Fruit fly (Drosophila melanogaster): Measurements from ENCODE around the gene apolpp.

apolpp gene

DNA sequence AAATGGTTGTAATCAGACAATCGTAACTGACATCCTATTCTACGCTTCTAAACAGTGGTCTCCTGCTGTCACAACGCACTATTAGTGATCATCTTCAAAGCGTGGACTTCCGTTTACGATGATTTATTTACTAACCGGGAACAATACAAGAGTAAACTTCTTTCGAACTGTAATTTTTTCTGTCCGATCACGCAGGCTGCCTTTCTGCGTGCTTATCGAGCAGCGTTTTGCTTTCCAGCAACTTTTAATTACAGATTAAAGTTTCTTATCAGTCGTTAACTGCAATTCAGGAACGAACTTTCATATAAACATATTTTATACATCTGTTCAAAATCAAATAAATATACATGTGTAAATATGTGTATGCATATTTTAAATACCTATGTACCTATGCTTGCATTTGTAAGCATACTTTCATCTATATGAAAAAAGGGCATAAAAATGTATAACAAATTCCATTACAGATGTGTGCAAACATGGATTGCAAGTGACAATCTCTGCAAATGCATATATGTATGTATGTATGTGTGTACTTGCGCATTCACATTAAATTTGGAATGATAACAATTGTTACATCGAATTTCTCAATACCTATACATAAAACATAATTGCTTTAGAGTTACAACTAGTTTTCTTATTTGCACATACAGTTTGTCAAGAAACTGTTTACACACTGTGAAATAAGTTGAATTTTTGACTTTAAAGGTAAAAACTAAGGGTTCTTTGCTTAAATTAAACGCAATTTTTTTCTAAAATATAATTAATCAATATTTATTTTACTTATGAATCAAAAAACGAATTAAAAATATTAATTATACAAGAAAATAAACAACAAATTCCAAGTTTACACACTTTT, 2.4 kb downstream of the apolpp start:
- no peak for TF ChIP-seq CG17801 (GFP tag; optimal IDR thresholded peaks at IDR 0.05; ENCODE audit: partially characterized antibody)

DNA sequence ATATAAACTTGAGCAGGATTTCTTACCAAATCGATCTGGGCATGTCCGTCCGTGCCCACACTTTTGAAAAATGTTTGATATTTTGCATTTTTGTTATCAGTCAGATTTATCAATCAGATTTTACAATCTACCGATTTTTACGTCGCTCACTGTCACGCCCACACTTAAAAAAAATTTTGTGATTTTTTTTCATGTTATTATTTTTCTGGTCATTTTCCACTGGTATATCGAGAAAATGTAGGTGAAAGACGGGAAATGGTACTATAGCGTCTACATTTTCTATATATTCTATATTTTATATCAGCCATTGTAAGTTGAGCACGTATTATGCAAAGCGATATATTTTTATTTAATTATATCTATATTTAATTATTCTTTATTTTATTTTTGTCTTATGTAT, 3.5 kb downstream of the apolpp start:
- TF ChIP-seq CG17801 (GFP tag; optimal IDR thresholded peaks at IDR 0.05; ENCODE audit: partially characterized antibody) = no peak

- TF ChIP-seq CG17801 (GFP tag; optimal IDR thresholded peaks at IDR 0.05; ENCODE audit: partially characterized antibody) = no peak
Measured at dm6 chr4:1064652-1065218, 4.0 kb downstream of the apolpp start, which contains the start of gene Zyx. Gene Zyx (minus strand): TSS chr4:1065001.

dm6 chr4:1084326-1085062, 23.7 kb downstream of the apolpp start, which contains the start of gene Actbeta:
Gene Actbeta (minus strand): TSS chr4:1084796.
- TF ChIP-seq CG17801 (GFP tag; optimal IDR thresholded peaks at IDR 0.05; ENCODE audit: partially characterized antibody) = no peak

- TF ChIP-seq CG17801 (GFP tag; optimal IDR thresholded peaks at IDR 0.05; ENCODE audit: partially characterized antibody) = no peak
Measured at dm6 chr4:1088480-1088879, 27.7 kb downstream of the apolpp start, which contains the start of gene sv. Gene sv (plus strand): TSS chr4:1088798.

DNA sequence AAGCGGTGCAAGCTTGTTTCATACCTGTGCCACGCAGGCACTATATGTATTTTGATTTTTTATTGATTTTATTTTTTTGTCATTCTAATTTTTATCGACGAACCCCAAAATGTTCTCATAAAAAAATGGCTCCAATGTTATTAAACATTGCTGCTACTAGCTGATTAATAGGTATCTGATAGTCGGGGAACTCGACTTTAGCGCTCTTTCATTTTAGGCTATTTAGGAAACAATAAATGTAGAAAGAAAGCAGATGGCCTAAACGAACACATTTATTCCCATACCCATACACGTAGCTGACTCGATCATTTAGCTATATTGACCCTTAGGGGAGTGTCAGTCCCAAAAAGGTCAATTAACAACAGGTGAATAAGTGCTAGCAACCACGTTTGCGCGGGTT, 29.5 kb downstream of the apolpp start:
- TF ChIP-seq CG17801 (GFP tag; optimal IDR thresholded peaks at IDR 0.05; ENCODE audit: partially characterized antibody) = no peak

dm6 chr4:1093446-1093845, 32.7 kb downstream of the apolpp start:
- no peak for TF ChIP-seq CG17801 (GFP tag; optimal IDR thresholded peaks at IDR 0.05; ENCODE audit: partially characterized antibody)

DNA sequence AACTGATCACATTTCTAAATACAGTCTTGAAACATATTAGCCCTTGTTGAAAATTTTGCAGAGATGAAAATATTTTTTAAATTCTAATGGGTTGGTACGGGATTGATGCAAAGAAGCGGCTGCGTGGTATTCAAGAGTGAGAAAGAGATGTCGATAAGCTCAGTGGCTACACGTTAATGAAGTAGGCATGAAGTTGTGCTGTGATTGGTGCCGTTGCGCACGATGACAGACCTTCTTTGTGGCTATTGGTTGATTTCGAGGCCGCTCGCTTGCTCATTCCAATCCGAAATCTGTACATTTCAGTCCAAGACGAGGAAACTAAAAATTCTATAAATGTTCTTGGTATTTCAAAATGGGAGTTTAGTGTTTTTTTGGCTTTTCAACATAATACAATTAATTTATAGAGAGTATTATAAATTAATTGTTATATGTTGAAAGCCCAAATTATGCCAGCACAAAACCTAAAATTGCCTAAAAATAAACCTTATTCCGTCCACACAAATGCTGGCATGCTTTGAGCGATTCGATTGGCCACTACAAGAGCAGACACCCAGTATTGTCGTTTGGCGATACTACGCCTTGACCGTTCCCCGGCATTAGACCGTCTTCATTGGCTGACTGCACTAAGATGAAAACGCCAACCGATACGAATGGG, 37.0 kb downstream of the apolpp start:
- no peak for TF ChIP-seq CG17801 (GFP tag; optimal IDR thresholded peaks at IDR 0.05; ENCODE audit: partially characterized antibody)

DNA sequence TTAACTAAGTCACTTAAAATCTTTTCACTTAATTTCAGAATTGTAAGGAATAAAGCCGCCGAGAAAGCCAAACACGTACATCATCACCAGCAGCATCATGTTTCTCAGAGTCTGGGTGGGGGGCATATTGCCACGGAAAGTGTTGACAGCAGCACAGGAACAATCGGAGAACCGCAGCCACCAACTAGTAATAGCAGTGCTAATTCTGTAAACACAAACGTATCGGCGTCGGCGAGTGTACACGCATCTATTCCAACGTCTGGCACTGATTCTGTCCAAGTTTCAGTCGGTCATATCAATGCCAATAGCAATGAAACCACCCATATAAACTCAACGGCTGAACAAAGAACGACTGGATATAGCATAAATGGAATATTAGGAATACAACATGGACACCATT, 45.3 kb downstream of the apolpp start:
- no peak for TF ChIP-seq CG17801 (GFP tag; optimal IDR thresholded peaks at IDR 0.05; ENCODE audit: partially characterized antibody)

DNA sequence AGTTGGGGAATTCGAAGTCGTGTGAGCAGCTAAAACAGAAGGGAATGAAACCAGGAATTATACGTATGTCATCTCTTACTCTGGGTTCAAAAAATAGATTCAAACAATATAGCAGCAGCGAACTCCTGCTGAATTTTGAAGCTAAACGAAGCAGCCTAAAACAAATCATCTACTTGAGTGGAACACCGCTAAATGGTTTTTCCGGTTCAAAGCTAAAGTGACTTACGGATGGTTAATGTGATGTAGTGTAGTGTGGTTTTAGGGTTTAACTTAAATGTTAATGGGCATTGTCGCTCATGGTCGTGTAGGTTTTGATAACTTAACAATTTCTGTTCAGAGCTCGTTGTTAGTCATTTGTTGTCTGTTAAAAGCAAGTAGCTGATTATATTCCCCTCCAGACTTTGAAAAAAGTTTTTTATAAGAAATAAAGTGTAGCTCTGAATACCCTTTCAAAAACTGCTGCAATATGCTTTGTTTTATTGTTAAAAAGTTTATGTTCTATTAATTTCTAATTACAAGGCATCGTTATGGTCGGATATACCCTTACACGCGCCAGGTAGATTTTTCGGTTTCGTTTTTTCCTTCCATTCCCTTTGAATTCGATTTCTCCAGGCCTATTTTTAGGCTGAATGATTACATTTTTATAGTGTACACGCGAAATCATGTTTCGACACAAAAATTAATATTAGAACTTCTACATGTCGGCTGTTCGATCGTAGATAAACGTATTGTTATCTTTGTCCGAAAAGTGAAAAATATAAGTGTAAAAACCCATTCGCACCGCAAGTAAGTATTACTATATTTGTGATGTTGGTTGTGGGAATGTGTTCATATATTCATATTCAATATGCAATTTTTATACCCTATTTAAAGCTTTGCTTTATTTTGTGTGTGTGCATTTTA, 52.3 kb downstream of the apolpp start:
- peak; percentile 83 for TF ChIP-seq CG17801 (GFP tag; optimal IDR thresholded peaks at IDR 0.05; ENCODE audit: partially characterized antibody)

DNA sequence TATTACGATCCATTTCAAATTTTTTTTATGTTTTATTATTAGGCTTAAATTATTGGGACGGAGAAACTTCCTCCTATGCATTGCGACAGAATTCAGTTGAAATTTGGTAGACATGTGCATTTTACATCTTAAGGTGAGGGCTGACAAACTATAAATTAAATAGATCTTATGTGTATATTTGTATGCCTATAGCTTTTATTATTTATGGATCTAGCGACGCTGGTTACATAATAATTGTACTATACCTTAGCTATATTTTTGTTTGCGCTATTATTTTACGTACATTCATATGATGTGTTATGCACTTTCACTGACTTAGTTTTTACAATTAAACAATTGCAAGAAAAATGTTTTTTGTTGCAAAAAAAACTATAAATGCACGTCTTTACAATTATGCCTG, 54.5 kb downstream of the apolpp start:
- no peak for TF ChIP-seq CG17801 (GFP tag; optimal IDR thresholded peaks at IDR 0.05; ENCODE audit: partially characterized antibody)

dm6 chr4:1121888-1122287, 61.1 kb downstream of the apolpp start:
- TF ChIP-seq CG17801 (GFP tag; optimal IDR thresholded peaks at IDR 0.05; ENCODE audit: partially characterized antibody) = no peak

DNA sequence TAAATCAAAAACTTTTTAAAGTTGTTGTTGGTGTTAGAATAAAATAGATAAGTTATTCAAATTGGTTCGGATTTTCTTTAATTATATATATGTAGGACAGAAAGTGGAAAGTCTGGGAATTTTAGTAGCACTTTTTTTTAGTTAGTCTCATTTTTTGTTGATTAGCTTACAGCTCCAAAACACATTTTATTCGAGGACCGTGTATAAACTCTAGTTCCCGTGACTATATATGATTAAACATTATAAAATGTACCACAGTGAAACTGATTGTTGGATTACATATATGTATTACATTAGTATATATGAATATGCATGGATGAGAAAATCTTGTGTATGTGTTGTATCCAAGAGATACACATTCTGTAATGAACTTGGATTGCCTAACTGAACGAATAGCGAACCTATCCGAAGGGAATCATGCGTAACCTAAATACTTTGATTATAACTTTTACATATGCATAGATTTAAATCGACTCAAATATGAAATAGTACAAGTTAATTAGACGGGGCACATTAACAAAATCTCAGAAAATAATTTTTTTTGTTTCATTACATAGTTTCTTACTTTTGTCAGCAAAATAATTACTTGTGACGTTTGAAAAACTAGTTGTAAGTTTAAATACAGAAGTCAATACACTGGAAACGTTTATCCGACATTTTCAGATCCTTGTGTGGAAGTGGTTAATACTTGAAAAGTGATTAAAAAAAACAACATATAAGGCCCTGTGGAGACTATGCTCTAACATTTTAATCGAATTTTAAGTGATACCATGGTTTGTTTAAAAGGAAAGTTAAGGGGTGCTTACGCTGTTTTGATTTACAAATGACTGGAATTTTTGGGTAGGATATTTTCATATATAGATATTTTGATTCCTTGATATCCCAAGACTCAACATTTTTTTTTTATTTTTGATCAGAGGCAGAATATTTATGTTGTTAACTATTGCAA, 62.2 kb downstream of the apolpp start, which contains the start of gene Cals:
Gene Cals, minus strand, starts transcription at position 700 of the 949 bp plus-strand sequence.
- no peak for TF ChIP-seq CG17801 (GFP tag; optimal IDR thresholded peaks at IDR 0.05; ENCODE audit: partially characterized antibody)

All from ovary, adult (tissue).